Fruit fly (Drosophila melanogaster) ovary, adult (tissue): ENCODE measurements around the gene CG31111.

ENCODE experiments used
- CG17801 ChIP-seq: fragments of 200-800 bp; optimal IDR thresholded peaks from 2 replicates; lab custom pipeline; 2019; ENCODE audit warnings: missing biosample characterization, mild to moderate bottlenecking, missing genetic modification characterization, moderate library complexity; ENCODE audit not compliant: partially characterized antibody

CG31111 gene

dm6 chr3R:25056016-25056415 is at the start of gene CG31111, which contains the start of gene stac:
TSS of gene CG31111 (minus strand) at chr3R:25056177.
TSS of gene stac (plus strand) at chr3R:25056286.
- TF ChIP-seq CG17801, result no peak

dm6 chr3R:25102253-25102652 is 46.3 kb upstream of the CG31111 start, which contains the start of gene CG45095:
TSS of gene CG45095 (plus strand) at chr3R:25102553.
- no peak for TF ChIP-seq CG17801

- TF ChIP-seq CG17801, result peak; percentile 20
These were observed 41.5 kb upstream of the CG31111 start, which contains the start of the genes CG33095 and CG33096 for dm6 chr3R:25097486-25097885. TSS of gene CG33095 (plus strand) at chr3R:25097672. TSS of gene CG33096 (plus strand) at chr3R:25097672.

dm6 chr3R:25094639-25095038 is 38.7 kb upstream of the CG31111 start, which contains the start of gene fd96Cb:
TSS of gene fd96Cb (plus strand) at chr3R:25095012.
- TF ChIP-seq CG17801, result no peak

- TF ChIP-seq CG17801, result no peak
These were observed 26.4 kb upstream of the CG31111 start, which contains the start of gene fd96Ca for dm6 chr3R:25082348-25082747. TSS of gene fd96Ca (plus strand) at chr3R:25082684.

- no peak for TF ChIP-seq CG17801
These were observed 24.5 kb upstream of the CG31111 start for dm6 chr3R:25080446-25080845.

- TF ChIP-seq CG17801, result no peak
These were observed 22.7 kb upstream of the CG31111 start for dm6 chr3R:25078665-25079064.

- TF ChIP-seq CG17801, result no peak
These were observed 21.4 kb upstream of the CG31111 start for dm6 chr3R:25077280-25077820.

- TF ChIP-seq CG17801, result peak; percentile 23
These were observed 18.6 kb upstream of the CG31111 start, which contains the start of the genes shams and CG11920 for dm6 chr3R:25074558-25074964. TSS of gene shams (minus strand) at chr3R:25074607. TSS of gene CG11920 (plus strand) at chr3R:25074877.

- TF ChIP-seq CG17801, result no peak
These were observed 14.9 kb upstream of the CG31111 start, which contains the start of gene CG11836 for dm6 chr3R:25070871-25071270. TSS of gene CG11836 (plus strand) at chr3R:25071126.

- TF ChIP-seq CG17801, result peak; percentile 77
These were observed 13.6 kb upstream of the CG31111 start, which contains the start of the genes Stt3B and CG11839 for dm6 chr3R:25069569-25069968. TSS of gene Stt3B (minus strand) at chr3R:25069637. TSS of gene CG11839 (plus strand) at chr3R:25069927.

dm6 chr3R:25066856-25067255 is 10.9 kb upstream of the CG31111 start:
- TF ChIP-seq CG17801, result no peak

- TF ChIP-seq CG17801, result peak; percentile 39
These were observed 9.2 kb upstream of the CG31111 start, which contains the start of the genes veli and PQBP1 for dm6 chr3R:25064907-25065841. TSS of gene veli (minus strand) at chr3R:25065591. TSS of gene PQBP1 (plus strand) at chr3R:25065791.

dm6 chr3R:25060462-25060861 is 4.5 kb upstream of the CG31111 start:
- no peak for TF ChIP-seq CG17801

- TF ChIP-seq CG17801, result no peak
These were observed 646 bp upstream of the CG31111 start for dm6 chr3R:25056488-25057157.
